Worm (Caenorhabditis elegans) whole organism, midembryonic: ENCODE measurements around the gene dsh-2.

Experiments
- T22C8.4 ChIP-seq: fragments of 200-800 bp; sonication (Bioruptor generic); IDR thresholded peaks from 2 replicates; pipeline ENCODE4 v1.3.6; 2022; ENCODE audit warnings: missing genetic modification characterization, missing compliant biosample characterization
- flt-1 ChIP-seq: fragments of 200-800 bp; sonication (Bioruptor generic); IDR thresholded peaks from 2 replicates; pipeline ENCODE4 v1.3.6; 2022; ENCODE audit warnings: missing genetic modification characterization, missing compliant biosample characterization
- klf-2 ChIP-seq: fragments of 200-800 bp; sonication (Bioruptor generic); conservative IDR thresholded peaks from 2 replicates; pipeline ENCODE4 v1.3.6; 2022; ENCODE audit warnings: missing genetic modification reagents, missing genetic modification characterization, missing compliant biosample characterization
- ref-1 ChIP-seq: fragments of 200-800 bp; sonication (Bioruptor generic); conservative IDR thresholded peaks from 2 replicates; pipeline ENCODE4 v1.3.6; 2022; ENCODE audit warnings: missing genetic modification reagents, missing genetic modification characterization, missing compliant biosample characterization
- tab-1 ChIP-seq: fragments of 200-800 bp; sonication (Bioruptor generic); IDR thresholded peaks from 2 replicates; pipeline ENCODE4 v1.3.6; 2022; ENCODE audit warnings: missing genetic modification characterization, missing compliant biosample characterization
- ztf-23 ChIP-seq: fragments of 200-800 bp; sonication (Bioruptor generic); IDR thresholded peaks from 2 replicates; pipeline ENCODE4 v1.3.6; 2022; ENCODE audit warnings: missing genetic modification reagents, missing genetic modification characterization, missing compliant biosample characterization
- ztf-29 ChIP-seq: fragments of 200-800 bp; sonication (Bioruptor generic); IDR thresholded peaks from 2 replicates; pipeline ENCODE4 v1.3.6; 2022; ENCODE audit warnings: missing genetic modification reagents, missing genetic modification characterization, missing compliant biosample characterization

- TF ChIP-seq ztf-23 (GFP tag; lab: Robert Waterston, UW) (no peak), klf-2 (GFP tag; lab: Robert Waterston, UW) (no peak), flt-1 (GFP tag; lab: Robert Waterston, UW) (no peak), T22C8.4 (GFP tag; lab: Robert Waterston, UW) (no peak), ref-1 (GFP tag; lab: Robert Waterston, UW) (no peak), ztf-29 (GFP tag; lab: Robert Waterston, UW) (no peak), tab-1 (no peak)
These were observed 34.5 kb downstream of the dsh-2 start for ce11 chrII:5046209-5047200.
